Worm (Caenorhabditis elegans): ENCODE results near the gene F54F2.9.

Gene F54F2.9

DNA sequence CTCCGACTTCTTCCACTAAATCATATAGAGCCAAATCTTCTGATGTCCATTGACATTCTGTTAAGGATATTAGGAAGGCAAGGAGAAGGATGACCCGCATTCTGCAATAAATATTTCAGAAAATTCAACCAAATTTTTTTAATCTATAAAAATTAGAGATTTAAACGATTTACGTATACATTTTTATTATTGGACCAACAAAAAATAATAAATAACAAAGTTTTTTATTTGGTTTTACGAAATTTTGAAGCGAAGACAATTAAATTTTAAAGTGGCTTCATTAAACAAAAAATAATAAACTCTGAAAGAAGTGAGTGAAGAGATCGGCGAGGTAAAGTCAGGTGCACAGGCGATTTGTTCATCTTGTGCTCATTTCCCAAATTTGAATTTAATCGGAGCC lies at the start of gene F54F2.9:
TSS of gene F54F2.9 (minus strand) at position 101 of the 400 bp plus-strand sequence.
- no peak for TF ChIP-seq ceh-82 (tag; optimal IDR thresholded peaks at IDR 0.05)
- TF ChIP-seq lin-15B (tag; optimal IDR thresholded peaks at IDR 0.05), result no peak
- no peak for TF ChIP-seq nhr-76 (tag; optimal IDR thresholded peaks at IDR 0.05)
- TF ChIP-seq ceh-9 (tag; optimal IDR thresholded peaks at IDR 0.05), result no peak
- TF ChIP-seq nhr-67 (tag; optimal IDR thresholded peaks at IDR 0.05), result no peak
- no peak for TF ChIP-seq eor-1 (tag; optimal IDR thresholded peaks at IDR 0.05)

DNA sequence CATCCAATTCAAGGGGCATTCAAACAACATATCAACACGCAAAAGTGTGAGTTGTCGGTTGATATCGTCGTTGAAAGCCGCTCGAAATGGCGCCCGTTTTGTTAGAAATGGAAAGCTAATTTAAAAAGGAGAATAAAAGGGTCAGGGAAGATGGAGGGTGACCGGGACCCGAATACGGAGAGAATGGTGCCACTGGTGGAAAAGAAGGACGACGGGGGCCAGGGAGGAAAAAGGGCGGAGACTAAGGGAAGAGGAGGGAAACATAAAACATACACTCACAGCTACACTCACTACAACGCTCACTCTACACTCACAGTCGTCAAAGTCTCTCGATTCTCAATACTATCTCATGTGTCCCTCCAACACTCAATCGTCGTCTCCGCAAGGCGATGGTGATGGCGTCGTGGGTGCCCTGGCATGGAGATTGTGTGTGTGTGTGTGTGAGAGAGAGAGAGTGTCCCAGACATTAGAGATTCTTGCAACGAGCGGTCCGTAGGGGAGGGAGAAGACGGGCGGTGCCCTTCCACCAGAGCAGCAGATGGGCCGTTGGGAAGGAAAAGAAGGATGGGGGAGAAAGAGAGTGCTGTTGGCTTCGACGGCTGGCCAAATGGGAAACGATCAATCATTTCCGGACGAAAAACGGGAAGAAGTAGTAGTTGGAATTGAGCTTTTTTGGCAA lies 47.1 kb upstream of the F54F2.9 start:
- TF ChIP-seq pqm-1 (tag; optimal IDR thresholded peaks at IDR 0.05) (no peak), ama-1 (optimal IDR thresholded peaks at IDR 0.05) (peak; percentile 88), fkh-10 (GFP tag; optimal IDR thresholded peaks at IDR 0.05) (peak; percentile 88), fos-1 (tag; optimal IDR thresholded peaks at IDR 0.05) (no peak), tbx-2 (tag; optimal IDR thresholded peaks at IDR 0.05) (peak; percentile 79), skn-1 (tag; optimal IDR thresholded peaks at IDR 0.05) (no peak), nhr-11 (tag; optimal IDR thresholded peaks at IDR 0.05) (no peak), zag-1 (tag; optimal IDR thresholded peaks at IDR 0.05) (peak; percentile 46), fkh-2 (tag; optimal IDR thresholded peaks at IDR 0.05) (peak; percentile 21), lsy-12 (tag; optimal IDR thresholded peaks at IDR 0.05) (peak; percentile 22), eor-1 (tag; optimal IDR thresholded peaks at IDR 0.05) (no peak), nhr-43 (tag; optimal IDR thresholded peaks at IDR 0.05; ENCODE audit: poor library complexity, severe bottlenecking) (peak; percentile 37), nhr-23 (tag; optimal IDR thresholded peaks at IDR 0.05) (peak; percentile 10), hmg-11 (tag; optimal IDR thresholded peaks at IDR 0.05) (peak; percentile 96), snpc-4 (tag; optimal IDR thresholded peaks at IDR 0.05) (peak; percentile 30), ceh-9 (tag; optimal IDR thresholded peaks at IDR 0.05) (no peak), nfya-1 (tag; optimal IDR thresholded peaks at IDR 0.05; ENCODE audit: insufficient read depth) (peak; percentile 93), ceh-28 (tag; optimal IDR thresholded peaks at IDR 0.05) (no peak), lin-15B (tag; optimal IDR thresholded peaks at IDR 0.05) (peak; percentile 69), nhr-237 (tag; optimal IDR thresholded peaks at IDR 0.05) (no peak), ZK546.5 (tag; optimal IDR thresholded peaks at IDR 0.05) (no peak), elt-1 (tag; optimal IDR thresholded peaks at IDR 0.05) (peak; percentile 79), mml-1 (tag; optimal IDR thresholded peaks at IDR 0.05) (no peak), lin-39 (tag; optimal IDR thresholded peaks at IDR 0.05) (peak; percentile 99), mdl-1 (tag; optimal IDR thresholded peaks at IDR 0.05) (no peak), unc-62 (GFP tag; optimal IDR thresholded peaks at IDR 0.05) (peak; percentile 67), jun-1 (tag; optimal IDR thresholded peaks at IDR 0.05) (peak; percentile 51), nhr-76 (tag; optimal IDR thresholded peaks at IDR 0.05) (no peak), sea-2 (GFP tag; optimal IDR thresholded peaks at IDR 0.05) (peak; percentile 57), egl-5 (tag; optimal IDR thresholded peaks at IDR 0.05) (peak; percentile 68)

DNA sequence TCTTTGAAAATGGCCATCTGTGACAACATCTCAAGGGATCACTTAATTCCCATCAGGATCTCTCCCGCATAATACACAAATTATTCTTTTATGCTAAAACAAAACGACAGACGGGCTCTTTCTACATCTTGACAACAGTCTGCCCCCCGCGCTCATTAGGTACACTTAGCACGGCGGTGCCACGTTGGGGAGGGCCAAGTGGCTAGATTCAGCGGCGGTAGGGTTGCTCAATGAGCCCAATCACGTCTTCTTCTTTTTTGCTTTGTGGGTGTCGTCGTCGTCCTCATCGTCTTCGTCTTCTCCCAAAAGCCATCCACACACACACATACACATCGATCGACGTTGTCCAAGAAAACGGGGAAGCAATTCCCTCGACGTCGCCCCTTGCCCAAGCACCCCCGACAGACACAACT lies 46.0 kb upstream of the F54F2.9 start:
- TF ChIP-seq elt-3 (tag; optimal IDR thresholded peaks at IDR 0.05) (no peak), pqm-1 (tag; optimal IDR thresholded peaks at IDR 0.05) (no peak), fkh-2 (tag; optimal IDR thresholded peaks at IDR 0.05) (no peak), unc-62 (GFP tag; optimal IDR thresholded peaks at IDR 0.05) (no peak), ceh-9 (tag; optimal IDR thresholded peaks at IDR 0.05) (no peak), nfya-1 (tag; optimal IDR thresholded peaks at IDR 0.05; ENCODE audit: insufficient read depth) (peak; percentile 52), snpc-4 (tag; optimal IDR thresholded peaks at IDR 0.05) (no peak), nhr-43 (tag; optimal IDR thresholded peaks at IDR 0.05; ENCODE audit: poor library complexity, severe bottlenecking) (no peak), lin-39 (tag; optimal IDR thresholded peaks at IDR 0.05) (peak; percentile 56), ZK546.5 (tag; optimal IDR thresholded peaks at IDR 0.05) (no peak), mdl-1 (tag; optimal IDR thresholded peaks at IDR 0.05) (no peak), nhr-67 (tag; optimal IDR thresholded peaks at IDR 0.05) (no peak), lin-15B (tag; optimal IDR thresholded peaks at IDR 0.05) (no peak), nhr-25 (tag; optimal IDR thresholded peaks at IDR 0.05) (no peak), hmg-11 (tag; optimal IDR thresholded peaks at IDR 0.05) (peak; percentile 9), nhr-76 (tag; optimal IDR thresholded peaks at IDR 0.05) (no peak), ceh-28 (tag; optimal IDR thresholded peaks at IDR 0.05) (no peak), egl-5 (tag; optimal IDR thresholded peaks at IDR 0.05) (peak; percentile 11), ceh-82 (tag; optimal IDR thresholded peaks at IDR 0.05) (no peak), ceh-16 (tag; optimal IDR thresholded peaks at IDR 0.05) (no peak), sea-2 (GFP tag; optimal IDR thresholded peaks at IDR 0.05) (no peak)

DNA sequence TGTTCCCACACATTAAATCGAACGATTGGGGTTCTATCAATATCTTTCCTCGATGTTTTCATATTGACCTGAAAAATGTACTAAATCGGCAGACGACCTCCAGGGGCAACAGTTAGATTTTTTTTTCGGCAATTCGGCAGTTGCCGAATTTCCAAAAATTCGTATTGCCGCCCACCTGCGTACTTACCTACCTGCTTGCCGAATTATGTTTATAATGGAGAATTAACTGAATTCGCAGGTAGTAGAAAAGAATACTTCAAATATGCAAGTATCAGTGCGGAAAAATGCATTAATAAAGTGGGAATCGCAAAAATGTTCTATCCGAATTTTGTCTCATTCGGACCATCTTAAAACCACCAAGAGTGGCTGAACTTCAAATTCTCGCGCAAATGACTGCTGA lies 42.6 kb upstream of the F54F2.9 start:
- TF ChIP-seq pqm-1 (tag; optimal IDR thresholded peaks at IDR 0.05) (no peak), nhr-25 (tag; optimal IDR thresholded peaks at IDR 0.05) (no peak), mdl-1 (tag; optimal IDR thresholded peaks at IDR 0.05) (no peak), elt-3 (tag; optimal IDR thresholded peaks at IDR 0.05) (no peak), nhr-76 (tag; optimal IDR thresholded peaks at IDR 0.05) (no peak), aly-2 (tag; optimal IDR thresholded peaks at IDR 0.05) (no peak), tbx-2 (tag; optimal IDR thresholded peaks at IDR 0.05) (no peak), nhr-67 (tag; optimal IDR thresholded peaks at IDR 0.05) (no peak)

Measured in whole organism, L3 larva.